Fruit fly (Drosophila melanogaster) whole organism, embryonic: ENCODE results near the gene Vha68-1.

ENCODE experiments used
- Adf1 ChIP-seq: fragments of 200-800 bp; sonication (Bioruptor generic); IDR thresholded peaks from 2 replicates; pipeline ENCODE4 v1.3.6; 2022; ENCODE audit warnings: missing biosample characterization, missing genetic modification characterization
- Blimp-1 ChIP-seq: fragments of 200-800 bp; sonication (Bioruptor generic); optimal IDR thresholded peaks from 3 replicates; lab custom pipeline; 2018; ENCODE audit warnings: missing biosample characterization, missing genetic modification characterization, mild to moderate bottlenecking, moderate library complexity, missing genetic modification reagents
- CG10147 ChIP-seq: fragments of 200-800 bp; sonication (Bioruptor generic); optimal IDR thresholded peaks from 2 replicates; lab custom pipeline; 2019; ENCODE audit warnings: missing biosample characterization, mild to moderate bottlenecking, missing genetic modification characterization, moderate library complexity
- CG1233 ChIP-seq: fragments of 200-800 bp; sonication (Bioruptor generic); optimal IDR thresholded peaks from 4 replicates; lab custom pipeline; 2018; ENCODE audit warnings: missing biosample characterization, mild to moderate bottlenecking, missing genetic modification characterization
- CG12744 ChIP-seq: fragments of 200-800 bp; sonication (Bioruptor generic); optimal IDR thresholded peaks from 2 replicates; lab custom pipeline; 2016; ENCODE audit warnings: missing biosample characterization, missing genetic modification characterization
- CG13287 ChIP-seq: fragments of 200-800 bp; sonication (Bioruptor generic); IDR thresholded peaks from 2 replicates; pipeline ENCODE4 v1.3.6; 2022; ENCODE audit warnings: missing biosample characterization, missing genetic modification characterization; ENCODE audit not compliant: partially characterized antibody
- CG14441 ChIP-seq: fragments of 200-800 bp; sonication (Bioruptor generic); IDR thresholded peaks from 2 replicates; pipeline ENCODE4 v1.3.6; 2022; ENCODE audit warnings: missing biosample characterization, missing genetic modification characterization
- CG14710 ChIP-seq: fragments of 200-800 bp; sonication (Bioruptor generic); optimal IDR thresholded peaks from 3 replicates; lab custom pipeline; 2019; ENCODE audit warnings: missing biosample characterization, mild to moderate bottlenecking, missing genetic modification characterization, moderate library complexity
- CG15479 ChIP-seq: fragments of 200-800 bp; sonication (Bioruptor generic); optimal IDR thresholded peaks from 3 replicates; lab custom pipeline; 2019; ENCODE audit warnings: missing biosample characterization, mild to moderate bottlenecking, missing genetic modification characterization, moderate library complexity
- CG17328 ChIP-seq: fragments of 200-800 bp; sonication (Bioruptor generic); IDR thresholded peaks from 2 replicates; pipeline ENCODE4 v1.3.6; 2022; ENCODE audit warnings: missing biosample characterization, missing genetic modification characterization
- CG1792 ChIP-seq: fragments of 200-800 bp; sonication (Bioruptor generic); optimal IDR thresholded peaks from 2 replicates; lab custom pipeline; 2016; ENCODE audit warnings: missing biosample characterization, missing genetic modification characterization
- CG18599 ChIP-seq: fragments of 200-800 bp; sonication (Bioruptor generic); optimal IDR thresholded peaks from 3 replicates; lab custom pipeline; 2017; ENCODE audit warnings: missing biosample characterization, missing genetic modification characterization, mild to moderate bottlenecking, moderate library complexity, missing genetic modification reagents
- CG18764 ChIP-seq: fragments of 200-800 bp; sonication (Bioruptor generic); optimal IDR thresholded peaks from 3 replicates; lab custom pipeline; 2016; ENCODE audit warnings: missing biosample characterization, missing genetic modification characterization
- CG32772 ChIP-seq: fragments of 200-800 bp; sonication (Bioruptor generic); IDR thresholded peaks from 2 replicates; pipeline ENCODE4 v1.3.6; 2022; ENCODE audit warnings: missing biosample characterization, missing genetic modification characterization
- CG3407 ChIP-seq: fragments of 200-800 bp; sonication (Bioruptor generic); optimal IDR thresholded peaks from 2 replicates; lab custom pipeline; 2018; ENCODE audit warnings: missing biosample characterization, mild to moderate bottlenecking, missing genetic modification characterization
- CG3847 ChIP-seq: fragments of 200-800 bp; sonication (Bioruptor generic); IDR thresholded peaks from 2 replicates; pipeline ENCODE4 v1.3.6; 2022; ENCODE audit warnings: missing biosample characterization, missing genetic modification characterization
- CG4707 ChIP-seq: fragments of 200-800 bp; sonication (Bioruptor generic); optimal IDR thresholded peaks from 2 replicates; lab custom pipeline; 2018; ENCODE audit warnings: missing biosample characterization, mild to moderate bottlenecking, missing genetic modification characterization, moderate library complexity
- CG9797 ChIP-seq: fragments of 200-800 bp; sonication (Bioruptor generic); optimal IDR thresholded peaks from 3 replicates; lab custom pipeline; 2018; ENCODE audit warnings: missing biosample characterization, mild to moderate bottlenecking, missing genetic modification characterization
- CG9876 ChIP-seq: fragments of 200-800 bp; sonication (Bioruptor generic); optimal IDR thresholded peaks from 2 replicates; lab custom pipeline; 2016; ENCODE audit warnings: missing biosample characterization, missing genetic modification characterization
- Chrac-16 ChIP-seq: fragments of 200-800 bp; sonication (Bioruptor generic); optimal IDR thresholded peaks from 3 replicates; lab custom pipeline; 2016; ENCODE audit warnings: missing biosample characterization, missing genetic modification characterization
- Dad ChIP-seq: fragments of 200-800 bp; sonication (Bioruptor generic); optimal IDR thresholded peaks from 3 replicates; lab custom pipeline; 2016; ENCODE audit warnings: missing biosample characterization, missing genetic modification characterization
- Dek ChIP-seq: fragments of 200-800 bp; sonication (Bioruptor generic); optimal IDR thresholded peaks from 3 replicates; lab custom pipeline; 2019; ENCODE audit warnings: missing biosample characterization, mild to moderate bottlenecking, missing genetic modification characterization, moderate library complexity
- ERR ChIP-seq: fragments of 200-800 bp; sonication (Bioruptor generic); optimal IDR thresholded peaks from 2 replicates; lab custom pipeline; 2016; ENCODE audit warnings: missing biosample characterization, missing genetic modification characterization
- Fer1 ChIP-seq: fragments of 200-800 bp; sonication (Bioruptor generic); optimal IDR thresholded peaks from 2 replicates; lab custom pipeline; 2017; ENCODE audit warnings: missing biosample characterization, mild to moderate bottlenecking, missing genetic modification characterization
- HmgD ChIP-seq: fragments of 200-800 bp; sonication (Bioruptor generic); optimal IDR thresholded peaks from 3 replicates; lab custom pipeline; 2016; ENCODE audit warnings: missing biosample characterization, missing genetic modification characterization
- HmgZ ChIP-seq: fragments of 200-800 bp; sonication (Bioruptor generic); optimal IDR thresholded peaks from 2 replicates; lab custom pipeline; 2018; ENCODE audit warnings: missing biosample characterization, mild to moderate bottlenecking, missing genetic modification characterization
- Hmr ChIP-seq: fragments of 200-800 bp; sonication (Bioruptor generic); optimal IDR thresholded peaks from 3 replicates; lab custom pipeline; 2017; ENCODE audit warnings: mild to moderate bottlenecking, missing biosample characterization, missing genetic modification reagents, missing genetic modification characterization
- Nf-YC ChIP-seq: fragments of 200-800 bp; optimal IDR thresholded peaks from 3 replicates; lab custom pipeline; 2019; ENCODE audit warnings: missing biosample characterization, mild to moderate bottlenecking, missing genetic modification characterization, moderate library complexity
- Sox100B ChIP-seq: fragments of 200-800 bp; sonication (Bioruptor generic); optimal IDR thresholded peaks from 3 replicates; lab custom pipeline; 2018; ENCODE audit warnings: missing biosample characterization, mild to moderate bottlenecking, missing genetic modification characterization
- Sox102F ChIP-seq: fragments of 200-800 bp; sonication (Bioruptor generic); optimal IDR thresholded peaks from 2 replicates; lab custom pipeline; 2018; ENCODE audit warnings: missing biosample characterization, mild to moderate bottlenecking, missing genetic modification characterization, moderate library complexity
- abd-A ChIP-seq: fragments of 200-800 bp; sonication (Bioruptor generic); optimal IDR thresholded peaks from 3 replicates; lab custom pipeline; 2019; ENCODE audit warnings: missing biosample characterization, mild to moderate bottlenecking, missing genetic modification characterization, moderate library complexity
- aop ChIP-seq: fragments of 200-800 bp; sonication (Bioruptor generic); IDR thresholded peaks from 2 replicates; pipeline ENCODE4 v1.3.6; 2022; ENCODE audit warnings: missing biosample characterization, missing genetic modification characterization
- ash1 ChIP-seq: fragments of 200-800 bp; sonication (Bioruptor generic); optimal IDR thresholded peaks from 2 replicates; lab custom pipeline; 2018; ENCODE audit warnings: missing biosample characterization, mild to moderate bottlenecking, missing genetic modification characterization
- bcd ChIP-seq: fragments of 200-800 bp; sonication (Bioruptor generic); optimal IDR thresholded peaks from 2 replicates; lab custom pipeline; 2017; ENCODE audit warnings: missing biosample characterization, mild to moderate bottlenecking, missing genetic modification characterization
- cg ChIP-seq: fragments of 200-800 bp; sonication (Bioruptor generic); optimal IDR thresholded peaks from 3 replicates; lab custom pipeline; 2019; ENCODE audit warnings: missing biosample characterization, mild to moderate bottlenecking, missing genetic modification characterization, moderate library complexity
- chif ChIP-seq, 2 experiments: fragments of 200-800 bp; sonication (Bioruptor generic); optimal IDR thresholded peaks; 3 replicates each; lab custom pipeline; 2016; ENCODE audit warnings: missing biosample characterization in 2 of 2, missing genetic modification characterization in 2 of 2
- chn ChIP-seq: fragments of 200-800 bp; sonication (Bioruptor generic); optimal IDR thresholded peaks from 2 replicates; lab custom pipeline; 2016; ENCODE audit warnings: missing biosample characterization, missing genetic modification characterization
- cwo ChIP-seq: fragments of 200-800 bp; sonication (Bioruptor generic); optimal IDR thresholded peaks from 3 replicates; lab custom pipeline; 2017; ENCODE audit warnings: missing biosample characterization, missing genetic modification characterization, mild to moderate bottlenecking, moderate library complexity, missing genetic modification reagents
- dmrt11E ChIP-seq: fragments of 200-800 bp; sonication (Bioruptor generic); optimal IDR thresholded peaks from 3 replicates; lab custom pipeline; 2018; ENCODE audit warnings: missing biosample characterization, mild to moderate bottlenecking, missing genetic modification characterization, moderate library complexity
- dysf ChIP-seq: fragments of 200-800 bp; sonication (Bioruptor generic); IDR thresholded peaks from 3 replicates; pipeline ENCODE4 v1.3.6; 2022; ENCODE audit warnings: missing biosample characterization, missing genetic modification characterization
- fu2 ChIP-seq: fragments of 200-800 bp; sonication (Bioruptor generic); optimal IDR thresholded peaks from 2 replicates; lab custom pipeline; 2016; ENCODE audit warnings: missing biosample characterization, missing genetic modification characterization
- grau ChIP-seq: fragments of 200-800 bp; optimal IDR thresholded peaks from 3 replicates; lab custom pipeline; 2019; ENCODE audit warnings: missing biosample characterization, mild to moderate bottlenecking, missing genetic modification characterization, moderate library complexity
- gro ChIP-seq: fragments of 200-800 bp; sonication (Bioruptor generic); optimal IDR thresholded peaks from 2 replicates; lab custom pipeline; 2016; ENCODE audit warnings: missing biosample characterization, missing genetic modification characterization
- lola ChIP-seq, 3 experiments: fragments of >200 bp in 2 of 3; fragments of 200-800 bp in 1 of 3; sonication (Bioruptor generic) in 1 of 3; optimal IDR thresholded peaks; 2 replicates each; lab custom pipeline; 2017 to 2019; ENCODE audit warnings: missing biosample characterization in 3 of 3, missing genetic modification characterization in 3 of 3, mild to moderate bottlenecking in 1 of 3, moderate library complexity in 1 of 3
- nerfin-2 ChIP-seq: fragments of 200-800 bp; sonication (Bioruptor generic); IDR thresholded peaks from 2 replicates; pipeline ENCODE4 v1.3.6; 2022; ENCODE audit warnings: missing biosample characterization, missing genetic modification characterization; ENCODE audit not compliant: partially characterized antibody
- repo ChIP-seq: fragments of 200-800 bp; sonication (Bioruptor generic); optimal IDR thresholded peaks from 2 replicates; lab custom pipeline; 2016; ENCODE audit warnings: missing biosample characterization, missing genetic modification characterization
- row ChIP-seq: fragments of 200-800 bp; sonication (Bioruptor generic); IDR thresholded peaks from 3 replicates; pipeline ENCODE4 v1.3.6; 2022; ENCODE audit warnings: missing biosample characterization, missing genetic modification characterization
- sima ChIP-seq: fragments of 200-800 bp; sonication (Bioruptor generic); optimal IDR thresholded peaks from 2 replicates; lab custom pipeline; 2016; ENCODE audit warnings: missing biosample characterization, missing genetic modification characterization
- trem ChIP-seq: fragments of 200-800 bp; optimal IDR thresholded peaks from 3 replicates; lab custom pipeline; 2019; ENCODE audit warnings: missing biosample characterization, mild to moderate bottlenecking, missing genetic modification characterization, moderate library complexity
- unpg ChIP-seq: fragments of 200-800 bp; sonication (Bioruptor generic); optimal IDR thresholded peaks from 3 replicates; lab custom pipeline; 2018; ENCODE audit warnings: missing biosample characterization, mild to moderate bottlenecking, missing genetic modification characterization, moderate library complexity

Vha68-1 gene

dm6 chr2L:12982107-12982506 is 21.8 kb downstream of the Vha68-1 start (continued):
- TF ChIP-seq lola (GFP tag; optimal IDR thresholded peaks at IDR 0.05; lab: Kevin White, UChicago) (no peak), CG9797 (no peak), Hmr (GFP tag; lab: Kevin White, UChicago) (peak; percentile 42), CG3847 (GFP tag; lab: Robert Waterston, UW) (no peak), gro (GFP tag; lab: Kevin White, UChicago) (no peak), CG18599 (GFP tag; lab: Kevin White, UChicago) (no peak), trem (tag; lab: Kevin White, UChicago) (no peak), row (GFP tag; lab: Robert Waterston, UW) (0 out of 3 replicates have a peak, but pooled peaks have one; percentile 40), cg (no peak), Adf1 (no peak), CG15479 (no peak), CG4707 (GFP tag; lab: Kevin White, UChicago) (no peak), CG32772 (GFP tag; lab: Robert Waterston, UW) (0 out of 2 replicates have a peak, but pooled peaks have one; percentile 35), CG12744 (GFP tag; lab: Kevin White, UChicago) (no peak), HmgZ (tag; lab: Kevin White, UChicago) (no peak), Dad (GFP tag; lab: Kevin White, UChicago) (no peak), grau (tag; lab: Kevin White, UChicago) (peak; percentile 23), Dek (tag; lab: Kevin White, UChicago) (no peak), Chrac-16 (GFP tag; lab: Kevin White, UChicago) (no peak), sima (no peak), Nf-YC (tag; lab: Kevin White, UChicago) (no peak), cwo (GFP tag; lab: Kevin White, UChicago) (no peak), CG13287 (no peak), nerfin-2 (no peak), unpg (GFP tag; lab: Kevin White, UChicago) (peak; percentile 19), CG10147 (GFP tag; lab: Kevin White, UChicago) (no peak), HmgD (GFP tag; lab: Kevin White, UChicago) (no peak), CG17328 (no peak), ERR (no peak), CG1792 (GFP tag; lab: Kevin White, UChicago) (no peak), repo (GFP tag; lab: Kevin White, UChicago) (no peak), fu2 (GFP tag; lab: Kevin White, UChicago) (no peak), abd-A (tag; lab: Kevin White, UChicago) (no peak), CG14441 (GFP tag; lab: Robert Waterston, UW) (0 out of 2 replicates have a peak, but pooled peaks have one; percentile 26), CG9876 (GFP tag; lab: Kevin White, UChicago) (no peak), dmrt11E (tag; lab: Kevin White, UChicago) (no peak), dysf (0 out of 3 replicates have a peak, but pooled peaks have one; percentile 5), CG18764 (no peak), chif (GFP tag; optimal IDR thresholded peaks at IDR 0.05; lab: Kevin White, UChicago) (no peak), Fer1 (GFP tag; lab: Kevin White, UChicago) (peak; percentile 7), bcd (GFP tag; lab: Kevin White, UChicago) (no peak), Sox102F (GFP tag; lab: Kevin White, UChicago) (peak; percentile 54), CG3407 (no peak), Blimp-1 (GFP tag; lab: Kevin White, UChicago) (peak; percentile 42), aop (no peak), CG14710 (tag; lab: Kevin White, UChicago) (peak; percentile 6), Sox100B (GFP tag; lab: Kevin White, UChicago) (no peak), chn (GFP tag; lab: Kevin White, UChicago) (no peak), ash1 (no peak), CG1233 (no peak)
